Fruit fly (Drosophila melanogaster) whole organism, wandering third instar larva: ENCODE results near the gene CG3402.

Experiments
- Abd-B ChIP-seq: fragments of >200 bp; optimal IDR thresholded peaks from 2 replicates; lab custom pipeline; 2017; ENCODE audit warnings: missing biosample characterization, missing genetic modification characterization
- CG32264 ChIP-seq: fragments of 200-800 bp; sonication (Bioruptor generic); optimal IDR thresholded peaks from 2 replicates; lab custom pipeline; 2016; ENCODE audit warnings: missing biosample characterization, missing genetic modification characterization
- CG9705 ChIP-seq: fragments of 200-800 bp; sonication (Bioruptor generic); optimal IDR thresholded peaks from 2 replicates; lab custom pipeline; 2018; ENCODE audit warnings: missing biosample characterization, mild to moderate bottlenecking, missing genetic modification characterization
- CrebA ChIP-seq: fragments of 200-800 bp; sonication (Bioruptor generic); optimal IDR thresholded peaks from 2 replicates; lab custom pipeline; 2016; ENCODE audit warnings: missing biosample characterization, mild to moderate bottlenecking, missing genetic modification characterization, borderline replicate concordance
- Dfd ChIP-seq: fragments of >200 bp; optimal IDR thresholded peaks from 2 replicates; lab custom pipeline; 2017; ENCODE audit warnings: missing biosample characterization, missing genetic modification characterization
- Dif ChIP-seq: fragments of 200-275, 200-300 bp; sonication (Bioruptor generic); optimal IDR thresholded peaks from 2 replicates; lab custom pipeline; 2018; ENCODE audit warnings: missing biosample characterization, missing genetic modification characterization; ENCODE audit not compliant: partially characterized antibody
- GATAd ChIP-seq: sonication (Bioruptor generic); optimal IDR thresholded peaks from 2 replicates; lab custom pipeline; 2016; ENCODE audit warnings: missing biosample characterization, missing genetic modification characterization
- HLH106 ChIP-seq: fragments of 200-800 bp; optimal IDR thresholded peaks from 3 replicates; lab custom pipeline; 2019; ENCODE audit warnings: missing biosample characterization, mild to moderate bottlenecking, missing genetic modification characterization, moderate library complexity
- Hnf4 ChIP-seq: fragments of 200-800 bp; sonication (Bioruptor generic); optimal IDR thresholded peaks from 2 replicates; lab custom pipeline; 2016; ENCODE audit warnings: missing biosample characterization, mild to moderate bottlenecking, missing genetic modification characterization
- Hr78 ChIP-seq: fragments of >200 bp; optimal IDR thresholded peaks from 2 replicates; lab custom pipeline; 2017; ENCODE audit warnings: missing biosample characterization, missing genetic modification characterization
- Hr83 ChIP-seq: fragments of 200-300 bp; sonication (Bioruptor generic); optimal IDR thresholded peaks from 2 replicates; lab custom pipeline; 2016; ENCODE audit warnings: missing biosample characterization, mild to moderate bottlenecking, missing genetic modification characterization, moderate library complexity; ENCODE audit not compliant: poor library complexity, severe bottlenecking
- Jra ChIP-seq: sonication (Bioruptor generic); optimal IDR thresholded peaks from 2 replicates; lab custom pipeline; 2016; ENCODE audit warnings: missing biosample characterization, missing genetic modification characterization
- Mio ChIP-seq: sonication (Bioruptor generic); optimal IDR thresholded peaks from 2 replicates; lab custom pipeline; 2016; ENCODE audit warnings: missing biosample characterization, missing genetic modification characterization
- Myc ChIP-seq: fragments of >200 bp; optimal IDR thresholded peaks from 2 replicates; lab custom pipeline; 2017
- N ChIP-seq: fragments of >200 bp; optimal IDR thresholded peaks from 2 replicates; lab custom pipeline; 2018; ENCODE audit warnings: missing biosample characterization, missing external identifiers, missing genetic modification characterization
- OdsH ChIP-seq: fragments of 200-800 bp; sonication (Bioruptor generic); optimal IDR thresholded peaks from 2 replicates; lab custom pipeline; 2016; ENCODE audit warnings: missing biosample characterization, mild to moderate bottlenecking, missing genetic modification characterization
- Rel ChIP-seq, 2 experiments: fragments of 200-800 bp; sonication (Bioruptor generic) in 1 of 2; optimal IDR thresholded peaks; 2 replicates in 1 of 2; 3 replicates in 1 of 2; lab custom pipeline; 2016 to 2019; ENCODE audit warnings: mild to moderate bottlenecking in 2 of 2, missing biosample characterization in 2 of 2, missing genetic modification characterization in 2 of 2, moderate library complexity in 1 of 2
- Sp1 ChIP-seq: fragments of 200-800 bp; sonication (Bioruptor generic); optimal IDR thresholded peaks from 3 replicates; lab custom pipeline; 2019; ENCODE audit warnings: missing biosample characterization, mild to moderate bottlenecking, missing genetic modification characterization, moderate library complexity
- Vsx2 ChIP-seq: fragments of 200-300, 225-300 bp; sonication (Bioruptor generic); optimal IDR thresholded peaks from 2 replicates; lab custom pipeline; 2018; ENCODE audit warnings: missing biosample characterization, missing genetic modification characterization; ENCODE audit not compliant: partially characterized antibody
- br ChIP-seq: fragments of 200-800 bp; sonication (Bioruptor generic); optimal IDR thresholded peaks from 2 replicates; lab custom pipeline; 2016; ENCODE audit warnings: missing biosample characterization, missing genetic modification characterization
- brk ChIP-seq: fragments of 200-800 bp; sonication (Bioruptor generic); optimal IDR thresholded peaks from 2 replicates; lab custom pipeline; 2016; ENCODE audit warnings: missing biosample characterization, mild to moderate bottlenecking, missing genetic modification characterization
- dl ChIP-seq, 2 experiments: fragments of 175-275, 200-275 bp in 1 of 2; fragments of 200-275 bp in 1 of 2; sonication (Bioruptor generic); optimal IDR thresholded peaks; lab custom pipeline; 2018; ENCODE audit warnings: mild to moderate bottlenecking in 2 of 2, missing biosample characterization in 2 of 2, missing genetic modification characterization in 2 of 2, moderate library complexity in 2 of 2; ENCODE audit not compliant: partially characterized antibody in 2 of 2, insufficient read depth in 1 of 2
- dmrt93B ChIP-seq: fragments of 200-800 bp; sonication (Bioruptor generic); optimal IDR thresholded peaks from 2 replicates; lab custom pipeline; 2018; ENCODE audit warnings: missing biosample characterization, mild to moderate bottlenecking, missing genetic modification characterization
- dsf ChIP-seq: sonication (Bioruptor generic); optimal IDR thresholded peaks from 2 replicates; lab custom pipeline; 2016; ENCODE audit warnings: missing biosample characterization, missing genetic modification characterization, borderline replicate concordance
- ey ChIP-seq: fragments of 200-800 bp; sonication (Bioruptor generic); optimal IDR thresholded peaks from 2 replicates; lab custom pipeline; 2016; ENCODE audit warnings: missing biosample characterization, missing genetic modification characterization
- foxo ChIP-seq, 2 experiments: fragments of 200-800 bp; sonication (Bioruptor generic); optimal IDR thresholded peaks; 2 replicates in 1 of 2; 3 replicates in 1 of 2; lab custom pipeline; 2016 to 2017; ENCODE audit warnings: missing biosample characterization in 2 of 2, missing genetic modification characterization in 2 of 2
- fru ChIP-seq: fragments of 200-800 bp; sonication (Bioruptor generic); optimal IDR thresholded peaks from 3 replicates; lab custom pipeline; 2016; ENCODE audit warnings: missing biosample characterization, mild to moderate bottlenecking, missing genetic modification characterization
- h ChIP-seq: fragments of 200-800 bp; sonication (Bioruptor generic); optimal IDR thresholded peaks from 3 replicates; lab custom pipeline; 2016; ENCODE audit warnings: missing biosample characterization, mild to moderate bottlenecking, missing genetic modification characterization
- jim ChIP-seq: fragments of 175-275, 200-325 bp; sonication (Bioruptor generic); optimal IDR thresholded peaks from 2 replicates; lab custom pipeline; 2016; ENCODE audit warnings: missing biosample characterization, mild to moderate bottlenecking, missing genetic modification characterization
- lola ChIP-seq: fragments of >200 bp; optimal IDR thresholded peaks from 2 replicates; lab custom pipeline; 2017; ENCODE audit warnings: missing biosample characterization, missing genetic modification characterization
- pan ChIP-seq: fragments of >200 bp; optimal IDR thresholded peaks from 2 replicates; lab custom pipeline; 2017
- psq ChIP-seq: fragments of 200-800 bp; sonication (Bioruptor generic); optimal IDR thresholded peaks from 3 replicates; lab custom pipeline; 2017; ENCODE audit warnings: missing biosample characterization, mild to moderate bottlenecking, missing genetic modification characterization, moderate library complexity
- rgr ChIP-seq: fragments of 200-800 bp; sonication (Bioruptor generic); optimal IDR thresholded peaks from 3 replicates; lab custom pipeline; 2016; ENCODE audit warnings: missing biosample characterization, mild to moderate bottlenecking, missing genetic modification characterization
- sage ChIP-seq: fragments of 200-800 bp; sonication (Bioruptor generic); optimal IDR thresholded peaks from 2 replicates; lab custom pipeline; 2016; ENCODE audit warnings: missing biosample characterization, mild to moderate bottlenecking, missing genetic modification characterization
- sv ChIP-seq: fragments of 200-800 bp; sonication (Bioruptor generic); optimal IDR thresholded peaks from 3 replicates; lab custom pipeline; 2016; ENCODE audit warnings: missing biosample characterization, missing genetic modification characterization
- tai ChIP-seq: sonication (Bioruptor generic); optimal IDR thresholded peaks from 2 replicates; lab custom pipeline; 2016; ENCODE audit warnings: missing biosample characterization, missing genetic modification characterization
- usp ChIP-seq: fragments of >200 bp; optimal IDR thresholded peaks from 2 replicates; lab custom pipeline; 2017; ENCODE audit warnings: missing biosample characterization, missing genetic modification characterization
- woc ChIP-seq: sonication (Bioruptor generic); optimal IDR thresholded peaks from 2 replicates; lab custom pipeline; 2016; ENCODE audit warnings: missing biosample characterization, mild to moderate bottlenecking, missing genetic modification characterization

CG3402 gene

DNA sequence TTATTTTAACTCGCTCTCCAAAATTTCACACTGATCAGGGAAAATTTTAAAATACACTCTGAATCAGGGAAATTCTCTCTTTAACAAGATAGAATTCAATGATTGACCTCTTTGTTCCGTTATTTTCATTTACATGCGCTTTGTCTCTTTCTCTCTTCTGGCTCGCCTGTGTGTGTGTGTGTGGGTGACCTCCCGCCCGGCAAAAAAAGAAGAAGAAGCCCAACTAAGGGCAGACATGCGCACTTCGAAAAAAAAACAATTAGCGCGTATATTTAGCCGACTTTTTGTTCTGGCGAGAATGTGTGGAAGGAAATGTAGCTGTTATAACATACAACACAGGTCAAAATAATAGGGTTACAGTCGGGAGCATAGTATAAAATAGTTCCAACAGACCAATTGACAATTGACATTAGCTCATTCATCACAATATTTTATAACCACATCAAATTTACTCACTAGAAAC is 29.8 kb upstream of the CG3402 start, which contains the start of gene CG3386:
CG3386 (minus strand) TSS at position 51 of the 463 bp plus-strand sequence.
- no peak for TF ChIP-seq Vsx2 (GFP tag; lab: Kevin White, UChicago)
- no peak for TF ChIP-seq Abd-B (GFP tag; lab: Kevin White, UChicago)
- TF ChIP-seq sage (GFP tag; lab: Kevin White, UChicago), result no peak
- no peak for TF ChIP-seq Dfd (GFP tag; lab: Kevin White, UChicago)
- TF ChIP-seq CG9705, result no peak
- TF ChIP-seq CrebA, result no peak
- no peak for TF ChIP-seq Myc (lab: Kevin White, UChicago)
- no peak for TF ChIP-seq GATAd (GFP tag; lab: Kevin White, UChicago)
- TF ChIP-seq woc (GFP tag; lab: Kevin White, UChicago), result no peak
- no peak for TF ChIP-seq CG32264 (GFP tag; lab: Kevin White, UChicago)
- no peak for TF ChIP-seq N (GFP tag; lab: Kevin White, UChicago)
- TF ChIP-seq ey (GFP tag; lab: Kevin White, UChicago), result no peak
- no peak for TF ChIP-seq psq
- TF ChIP-seq sv (GFP tag; lab: Kevin White, UChicago), result no peak
- no peak for TF ChIP-seq Hr78
- no peak for TF ChIP-seq Sp1 (GFP tag; lab: Kevin White, UChicago)

DNA sequence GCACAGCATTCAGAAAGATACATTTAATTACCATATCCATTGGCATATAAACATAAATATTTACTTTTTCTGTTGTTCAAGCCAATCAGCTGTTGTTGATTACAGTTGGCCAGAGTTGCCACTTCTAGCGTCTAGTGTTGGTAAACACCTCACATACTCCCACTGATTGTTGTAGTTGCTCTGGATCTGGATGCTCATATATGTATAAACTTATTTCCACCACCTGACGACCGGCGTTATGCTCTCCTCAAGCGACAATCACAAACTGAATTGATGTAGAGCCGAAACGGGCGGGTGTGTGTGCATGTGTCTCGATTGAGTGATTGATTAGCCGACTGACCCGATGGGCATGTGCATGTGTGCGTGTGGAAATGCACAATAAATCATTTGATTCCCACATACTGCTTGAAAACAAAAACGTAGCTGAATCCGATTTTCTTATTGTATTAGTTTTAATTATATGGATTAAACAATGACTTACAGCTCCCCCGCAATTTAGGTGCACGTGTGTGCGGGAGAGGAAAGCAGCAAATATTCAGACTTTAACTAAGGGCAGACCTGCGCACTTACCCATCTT is 29.2 kb upstream of the CG3402 start:
- TF ChIP-seq Mio (GFP tag; lab: Kevin White, UChicago) (no peak), h (GFP tag; lab: Kevin White, UChicago) (peak; percentile 61), psq (peak; percentile 22), foxo (GFP tag; optimal IDR thresholded peaks at IDR 0.05; lab: Kevin White, UChicago) (peak in 1 of 2 experiments; percentile 72), Sp1 (GFP tag; lab: Kevin White, UChicago) (peak; percentile 57), Jra (GFP tag; lab: Kevin White, UChicago) (peak; percentile 31), Hr83 (GFP tag; lab: Kevin White, UChicago) (peak; percentile 61), Hnf4 (GFP tag; lab: Kevin White, UChicago) (no peak), GATAd (GFP tag; lab: Kevin White, UChicago) (peak; percentile 39), Abd-B (GFP tag; lab: Kevin White, UChicago) (no peak), Myc (lab: Kevin White, UChicago) (no peak), lola (GFP tag; lab: Kevin White, UChicago) (no peak), sage (GFP tag; lab: Kevin White, UChicago) (no peak), CG9705 (no peak), CrebA (no peak), dsf (GFP tag; lab: Kevin White, UChicago) (no peak), br (peak; percentile 72), rgr (peak; percentile 72), CG32264 (GFP tag; lab: Kevin White, UChicago) (no peak), N (GFP tag; lab: Kevin White, UChicago) (no peak), woc (GFP tag; lab: Kevin White, UChicago) (no peak), Rel (GFP tag; optimal IDR thresholded peaks at IDR 0.05; lab: Kevin White, UChicago) (no peak), Rel (tag; optimal IDR thresholded peaks at IDR 0.05; lab: Kevin White, UChicago) (peak; percentile 40), brk (GFP tag; lab: Kevin White, UChicago) (no peak), fru (GFP tag; lab: Kevin White, UChicago) (peak; percentile 57), Dfd (GFP tag; lab: Kevin White, UChicago) (no peak), jim (GFP tag; lab: Kevin White, UChicago) (no peak), OdsH (GFP tag; lab: Kevin White, UChicago) (peak; percentile 63), dl (GFP tag; optimal IDR thresholded peaks at IDR 0.05; lab: Kevin White, UChicago; ENCODE audit: insufficient read depth in 1 of 2, partially characterized antibody in 2 of 2) (peak in 1 of 2 experiments; percentile 51), ey (GFP tag; lab: Kevin White, UChicago) (peak; percentile 16), tai (GFP tag; lab: Kevin White, UChicago) (no peak), Dif (GFP tag; lab: Kevin White, UChicago) (peak; percentile 51), Hr78 (no peak), HLH106 (tag; lab: Kevin White, UChicago) (peak; percentile 32), Vsx2 (GFP tag; lab: Kevin White, UChicago) (peak; percentile 79), usp (GFP tag; lab: Kevin White, UChicago) (no peak), sv (GFP tag; lab: Kevin White, UChicago) (peak; percentile 31), dmrt93B (GFP tag; lab: Kevin White, UChicago) (no peak), pan (no peak)
